Fruit fly (Drosophila melanogaster) whole organism, embryonic: ENCODE results near the gene CG32276.

Experiments used
- Ada2b ChIP-seq: fragments of 200-800 bp; sonication (Bioruptor generic); IDR thresholded peaks from 2 replicates; pipeline ENCODE4 v1.3.6; 2022; ENCODE audit warnings: missing biosample characterization, missing genetic modification characterization
- Atf6 ChIP-seq: fragments of 200-800 bp; sonication (Bioruptor generic); IDR thresholded peaks from 2 replicates; pipeline ENCODE4 v1.3.6; 2022; ENCODE audit warnings: missing biosample characterization, missing genetic modification characterization
- BEAF-32 ChIP-seq: fragments of 200-800 bp; sonication (Bioruptor generic); optimal IDR thresholded peaks from 3 replicates; lab custom pipeline; 2017; ENCODE audit warnings: missing biosample characterization, missing genetic modification characterization, mild to moderate bottlenecking, moderate library complexity, missing genetic modification reagents
- CG10209 ChIP-seq: fragments of 200-800 bp; sonication (Bioruptor generic); optimal IDR thresholded peaks from 3 replicates; lab custom pipeline; 2017; ENCODE audit warnings: missing biosample characterization, mild to moderate bottlenecking, missing genetic modification characterization, missing genetic modification reagents
- CG10321 ChIP-seq: fragments of 200-800 bp; sonication (Bioruptor generic); IDR thresholded peaks from 2 replicates; pipeline ENCODE4 v1.3.6; 2022; ENCODE audit warnings: missing biosample characterization, missing genetic modification characterization
- CG10366 ChIP-seq: fragments of 200-800 bp; sonication (Bioruptor generic); IDR thresholded peaks from 2 replicates; pipeline ENCODE4 v1.3.6; 2022; ENCODE audit warnings: missing biosample characterization, missing genetic modification characterization
- CG10462 ChIP-seq: fragments of 200-800 bp; sonication (Bioruptor generic); optimal IDR thresholded peaks from 2 replicates; lab custom pipeline; 2016; ENCODE audit warnings: missing biosample characterization, missing genetic modification characterization
- CG10654 ChIP-seq: fragments of 200-800 bp; sonication (Bioruptor generic); optimal IDR thresholded peaks from 2 replicates; lab custom pipeline; 2016; ENCODE audit warnings: missing biosample characterization, missing genetic modification characterization
- CG11093 ChIP-seq: fragments of 200-800 bp; sonication (Bioruptor generic); IDR thresholded peaks from 3 replicates; pipeline ENCODE4 v1.3.6; 2022; ENCODE audit warnings: missing biosample characterization, missing genetic modification characterization
- CG11504 ChIP-seq: fragments of 200-800 bp; sonication (Bioruptor generic); optimal IDR thresholded peaks from 3 replicates; lab custom pipeline; 2019; ENCODE audit warnings: missing biosample characterization, mild to moderate bottlenecking, missing genetic modification characterization, moderate library complexity
- CG11696 ChIP-seq: fragments of 200-800 bp; sonication (Bioruptor generic); IDR thresholded peaks from 2 replicates; pipeline ENCODE4 v1.3.6; 2022; ENCODE audit warnings: missing biosample characterization, missing genetic modification characterization
- CG1233 ChIP-seq: fragments of 200-800 bp; sonication (Bioruptor generic); optimal IDR thresholded peaks from 4 replicates; lab custom pipeline; 2018; ENCODE audit warnings: missing biosample characterization, mild to moderate bottlenecking, missing genetic modification characterization
- CG14441 ChIP-seq: fragments of 200-800 bp; sonication (Bioruptor generic); IDR thresholded peaks from 2 replicates; pipeline ENCODE4 v1.3.6; 2022; ENCODE audit warnings: missing biosample characterization, missing genetic modification characterization
- CG14710 ChIP-seq: fragments of 200-800 bp; sonication (Bioruptor generic); optimal IDR thresholded peaks from 3 replicates; lab custom pipeline; 2019; ENCODE audit warnings: missing biosample characterization, mild to moderate bottlenecking, missing genetic modification characterization, moderate library complexity
- CG1529 ChIP-seq: fragments of 200-800 bp; sonication (Bioruptor generic); optimal IDR thresholded peaks from 3 replicates; lab custom pipeline; 2018; ENCODE audit warnings: missing biosample characterization, missing genetic modification characterization
- CG17361 ChIP-seq: fragments of 200-800 bp; sonication (Bioruptor generic); IDR thresholded peaks from 3 replicates; pipeline ENCODE4 v1.3.6; 2022; ENCODE audit warnings: missing biosample characterization, missing genetic modification characterization
- CG17612 ChIP-seq: fragments of 200-800 bp; sonication (Bioruptor generic); IDR thresholded peaks from 2 replicates; pipeline ENCODE4 v1.3.6; 2022; ENCODE audit warnings: missing biosample characterization, missing genetic modification characterization
- CG17912 ChIP-seq: fragments of 200-800 bp; sonication (Bioruptor generic); optimal IDR thresholded peaks from 2 replicates; lab custom pipeline; 2018; ENCODE audit warnings: missing biosample characterization, mild to moderate bottlenecking, missing genetic modification characterization
- CG1832 ChIP-seq: fragments of 200-800 bp; sonication (Bioruptor generic); optimal IDR thresholded peaks from 2 replicates; lab custom pipeline; 2017; ENCODE audit warnings: missing biosample characterization, mild to moderate bottlenecking, missing genetic modification characterization, inconsistent platforms
- CG2199 ChIP-seq: fragments of 200-800 bp; sonication (Bioruptor generic); IDR thresholded peaks from 3 replicates; pipeline ENCODE4 v1.3.6; 2022; ENCODE audit warnings: missing biosample characterization, missing genetic modification characterization
- CG4854 ChIP-seq: fragments of 200-800 bp; sonication (Bioruptor generic); optimal IDR thresholded peaks from 2 replicates; lab custom pipeline; 2016; ENCODE audit warnings: missing biosample characterization, missing genetic modification characterization, inconsistent platforms
- CG8290 ChIP-seq, 3 experiments: fragments of 200-800 bp; sonication (Bioruptor generic); optimal IDR thresholded peaks; 2 replicates each; lab custom pipeline; 2016 to 2019; ENCODE audit warnings: missing biosample characterization in 3 of 3, missing genetic modification characterization in 3 of 3, mild to moderate bottlenecking in 2 of 3, moderate library complexity in 1 of 3
- CG9609 ChIP-seq: fragments of 200-800 bp; sonication (Bioruptor generic); optimal IDR thresholded peaks from 3 replicates; lab custom pipeline; 2016; ENCODE audit warnings: missing biosample characterization, missing genetic modification characterization
- CG9817 ChIP-seq: fragments of 200-800 bp; sonication (Bioruptor generic); optimal IDR thresholded peaks from 2 replicates; lab custom pipeline; 2018; ENCODE audit warnings: missing biosample characterization, mild to moderate bottlenecking, missing genetic modification characterization, moderate library complexity
- Ets65A ChIP-seq: fragments of 200-800 bp; sonication (Bioruptor generic); peaks from one replicate; lab custom pipeline; 2016; ENCODE audit warnings: missing biosample characterization, missing genetic modification characterization
- HLH4C ChIP-seq: fragments of 200-800 bp; sonication (Bioruptor generic); IDR thresholded peaks from 3 replicates; pipeline ENCODE4 v1.3.6; 2022; ENCODE audit warnings: missing biosample characterization, missing genetic modification characterization; ENCODE audit not compliant: partially characterized antibody
- Hand ChIP-seq: fragments of 200-800 bp; sonication (Bioruptor generic); optimal IDR thresholded peaks from 2 replicates; lab custom pipeline; 2017; ENCODE audit warnings: mild to moderate bottlenecking, missing biosample characterization, missing genetic modification reagents, missing genetic modification characterization
- MTF-1 ChIP-seq: fragments of 200-800 bp; sonication (Bioruptor generic); optimal IDR thresholded peaks from 2 replicates; lab custom pipeline; 2018; ENCODE audit warnings: missing biosample characterization, mild to moderate bottlenecking, missing genetic modification characterization, borderline replicate concordance
- Nf-YB ChIP-seq: fragments of 200-800 bp; sonication (Bioruptor generic); optimal IDR thresholded peaks from 3 replicates; lab custom pipeline; 2019; ENCODE audit warnings: missing biosample characterization, mild to moderate bottlenecking, missing genetic modification characterization, moderate library complexity
- Optix ChIP-seq: fragments of 200-800 bp; sonication (Bioruptor generic); IDR thresholded peaks from 3 replicates; pipeline ENCODE4 v1.3.6; 2022; ENCODE audit warnings: missing biosample characterization, missing genetic modification characterization
- Ssrp ChIP-seq: fragments of 200-800 bp; sonication (Bioruptor generic); optimal IDR thresholded peaks from 2 replicates; lab custom pipeline; 2018; ENCODE audit warnings: missing biosample characterization, mild to moderate bottlenecking, missing genetic modification characterization, moderate library complexity
- Taf1 ChIP-seq: fragments of 200-800 bp; sonication (Bioruptor generic); IDR thresholded peaks from 2 replicates; pipeline ENCODE4 v1.3.6; 2022; ENCODE audit warnings: missing biosample characterization, missing genetic modification characterization
- ash1 ChIP-seq: fragments of 200-800 bp; sonication (Bioruptor generic); optimal IDR thresholded peaks from 2 replicates; lab custom pipeline; 2018; ENCODE audit warnings: missing biosample characterization, mild to moderate bottlenecking, missing genetic modification characterization
- btn ChIP-seq: fragments of 200-800 bp; sonication (Bioruptor generic); optimal IDR thresholded peaks from 2 replicates; lab custom pipeline; 2016; ENCODE audit warnings: missing biosample characterization, missing genetic modification characterization
- cg ChIP-seq: fragments of 200-800 bp; sonication (Bioruptor generic); optimal IDR thresholded peaks from 3 replicates; lab custom pipeline; 2019; ENCODE audit warnings: missing biosample characterization, mild to moderate bottlenecking, missing genetic modification characterization, moderate library complexity
- corto ChIP-seq: fragments of 200-800 bp; sonication (Bioruptor generic); optimal IDR thresholded peaks from 2 replicates; lab custom pipeline; 2016; ENCODE audit warnings: missing biosample characterization, mild to moderate bottlenecking, missing genetic modification characterization, moderate library complexity
- croc ChIP-seq: fragments of 200-800 bp; sonication (Bioruptor generic); conservative IDR thresholded peaks from 3 replicates; pipeline ENCODE4 v1.3.6; 2022; ENCODE audit warnings: missing biosample characterization, missing genetic modification characterization
- da ChIP-seq: fragments of 200-800 bp; sonication (Bioruptor generic); optimal IDR thresholded peaks from 2 replicates; lab custom pipeline; 2016; ENCODE audit warnings: missing biosample characterization, missing genetic modification characterization
- danr ChIP-seq: fragments of 200-800 bp; sonication (Bioruptor generic); IDR thresholded peaks from 2 replicates; pipeline ENCODE4 v1.3.6; 2022; ENCODE audit warnings: missing biosample characterization, missing genetic modification characterization
- dati ChIP-seq: fragments of 200-800 bp; sonication (Bioruptor generic); IDR thresholded peaks from 2 replicates; pipeline ENCODE4 v1.3.6; 2022; ENCODE audit warnings: missing biosample characterization, missing genetic modification characterization
- gro ChIP-seq: fragments of 200-800 bp; sonication (Bioruptor generic); optimal IDR thresholded peaks from 2 replicates; lab custom pipeline; 2016; ENCODE audit warnings: missing biosample characterization, missing genetic modification characterization
- her ChIP-seq: fragments of 200-800 bp; sonication (Bioruptor generic); optimal IDR thresholded peaks from 2 replicates; lab custom pipeline; 2016; ENCODE audit warnings: missing biosample characterization, missing genetic modification characterization
- hkb ChIP-seq, 2 experiments: fragments of 200-800 bp in 1 of 2; fragments of >200 bp in 1 of 2; sonication (Bioruptor generic) in 1 of 2; IDR thresholded peaks in 1 of 2; optimal IDR thresholded peaks in 1 of 2; 2 replicates each; pipeline versions ENCODE4 v1.3.6 to Lab custom; 2017 to 2022; ENCODE audit warnings: missing biosample characterization in 1 of 2, missing genetic modification characterization in 1 of 2
- oc ChIP-seq: fragments of 200-800 bp; sonication (Bioruptor generic); optimal IDR thresholded peaks from 2 replicates; lab custom pipeline; 2018; ENCODE audit warnings: missing biosample characterization, mild to moderate bottlenecking, missing genetic modification characterization, moderate library complexity
- onecut ChIP-seq: fragments of 200-800 bp; sonication (Bioruptor generic); IDR thresholded peaks from 2 replicates; pipeline ENCODE4 v1.3.6; 2022; ENCODE audit warnings: missing biosample characterization, missing genetic modification characterization
- p53 ChIP-seq: fragments of 200-800 bp; sonication (Bioruptor generic); optimal IDR thresholded peaks from 2 replicates; lab custom pipeline; 2016; ENCODE audit warnings: missing biosample characterization, missing genetic modification characterization
- sd ChIP-seq: fragments of 200-800 bp; sonication (Bioruptor generic); optimal IDR thresholded peaks from 3 replicates; lab custom pipeline; 2018; ENCODE audit warnings: missing biosample characterization, mild to moderate bottlenecking, missing genetic modification characterization, moderate library complexity
- seq ChIP-seq: fragments of 200-800 bp; sonication (Bioruptor generic); IDR thresholded peaks from 2 replicates; pipeline ENCODE4 v1.3.6; 2022; ENCODE audit warnings: missing biosample characterization, missing genetic modification characterization
- tio ChIP-seq: fragments of 200-800 bp; sonication (Bioruptor generic); optimal IDR thresholded peaks from 2 replicates; lab custom pipeline; 2017; ENCODE audit warnings: missing biosample characterization, missing genetic modification characterization, inconsistent platforms

The CG32276 gene

dm6 chr3L:3192912-3193311, 5.9 kb downstream of the CG32276 start, which contains the start of gene Hsp83:
Hsp83 (plus strand) TSS chr3L:3192969.
- TF ChIP-seq CG10366 (GFP tag; lab: Robert Waterston, UW) (peak; percentile 85), CG14710 (tag; lab: Kevin White, UChicago) (peak; percentile 83), Hand (GFP tag; lab: Kevin White, UChicago) (peak; percentile 99), CG1832 (GFP tag; lab: Kevin White, UChicago) (no peak), oc (tag; lab: Kevin White, UChicago) (peak; percentile 92), MTF-1 (GFP tag; lab: Kevin White, UChicago) (peak; percentile 99), corto (GFP tag; lab: Kevin White, UChicago) (peak; percentile 90), her (GFP tag; lab: Kevin White, UChicago) (peak; percentile 96), CG4854 (peak; percentile 95), Optix (GFP tag; lab: Robert Waterston, UW) (peak; percentile 91), danr (peak; percentile 63), Ssrp (tag; lab: Kevin White, UChicago) (peak; percentile 58), CG11093 (GFP tag; lab: Robert Waterston, UW) (peak; percentile 73; the same call in 2 of the 3 replicates), CG11696 (peak; percentile 79), CG9817 (peak; percentile 88), ash1 (GFP tag; lab: Kevin White, UChicago) (peak; percentile 99), Ada2b (GFP tag; lab: Robert Waterston, UW) (peak; percentile 68; the same call in 1 of the 2 replicates), Atf6 (GFP tag; lab: Robert Waterston, UW) (peak; percentile 95), onecut (GFP tag; lab: Robert Waterston, UW) (peak; percentile 96), CG10462 (peak; percentile 80), CG9609 (GFP tag; lab: Kevin White, UChicago) (peak; percentile 88), croc (peak; percentile 46), gro (GFP tag; lab: Kevin White, UChicago) (peak; percentile 97), CG1529 (GFP tag; lab: Kevin White, UChicago) (peak; percentile 95), CG10321 (peak; percentile 77), CG17912 (peak; percentile 99), CG11504 (tag; lab: Kevin White, UChicago) (peak; percentile 85), hkb (optimal IDR thresholded peaks at IDR 0.05; lab: Kevin White, UChicago) (no peak), hkb (GFP tag; IDR thresholded peaks at IDR 0.05; lab: Robert Waterston, UW) (peak; percentile 96), CG10654 (GFP tag; lab: Kevin White, UChicago) (peak; percentile 91), Ets65A (GFP tag; lab: Kevin White, UChicago) (peak; percentile 99), CG17361 (peak; percentile 81), CG2199 (GFP tag; lab: Robert Waterston, UW) (peak; percentile 75; the same call in 1 of the 3 replicates), Nf-YB (GFP tag; lab: Kevin White, UChicago) (peak; percentile 81), seq (GFP tag; lab: Robert Waterston, UW) (peak; percentile 92), cg (GFP tag; lab: Kevin White, UChicago) (no peak), da (GFP tag; lab: Kevin White, UChicago) (peak; percentile 88), btn (GFP tag; lab: Kevin White, UChicago) (peak; percentile 94), CG1233 (GFP tag; lab: Kevin White, UChicago) (peak; percentile 98), CG14441 (GFP tag; lab: Robert Waterston, UW) (peak; percentile 83), Taf1 (GFP tag; lab: Robert Waterston, UW) (peak; percentile 71), CG8290 (GFP tag; optimal IDR thresholded peaks at IDR 0.05; lab: Kevin White, UChicago) (peak; percentile 91), CG8290 (tag; optimal IDR thresholded peaks at IDR 0.05; lab: Kevin White, UChicago) (peak; percentile 97), CG10209 (GFP tag; lab: Kevin White, UChicago) (peak; percentile 96), HLH4C (GFP tag; lab: Robert Waterston, UW) (no peak), tio (GFP tag; lab: Kevin White, UChicago) (peak; percentile 75), sd (no peak), CG17612 (peak; percentile 85), BEAF-32 (no peak), dati (GFP tag; lab: Robert Waterston, UW) (peak; percentile 88), p53 (GFP tag; lab: Kevin White, UChicago) (peak; percentile 92)
